Worm (Caenorhabditis elegans) whole organism, mixed stage, embryonic: ENCODE results near the gene nlp-2.
A peak's percentile ranks its signal among the peaks of the same experiment; 100 is the strongest.

Experiments used
- M03D4.4 ChIP-seq: sonication (generic microtip); optimal IDR thresholded peaks from 2 replicates; lab custom pipeline; 2017; ENCODE audit warnings: mild to moderate bottlenecking, missing genetic modification characterization, missing compliant biosample characterization
- bed-3 ChIP-seq: fragments of 200-800 bp; sonication (Bioruptor generic); optimal IDR thresholded peaks from 3 replicates; lab custom pipeline; 2018; ENCODE audit warnings: mild to moderate bottlenecking, missing genetic modification characterization, moderate library complexity, missing compliant biosample characterization
- blmp-1 ChIP-seq: fragments of 150-350 bp; optimal IDR thresholded peaks from 2 replicates; lab custom pipeline; 2014; ENCODE audit warnings: missing biosample characterization, missing genetic modification characterization
- ceh-39 ChIP-seq: fragments of 150-350 bp; optimal IDR thresholded peaks from 2 replicates; lab custom pipeline; 2014; ENCODE audit warnings: missing biosample characterization, missing genetic modification characterization
- ceh-83 ChIP-seq: fragments of 200-800 bp; sonication (Bioruptor generic); optimal IDR thresholded peaks from 2 replicates; lab custom pipeline; 2018; ENCODE audit warnings: mild to moderate bottlenecking, missing genetic modification characterization, missing compliant biosample characterization
- ces-1 ChIP-seq: fragments of 150-350 bp; optimal IDR thresholded peaks from 2 replicates; lab custom pipeline; 2014; ENCODE audit warnings: missing biosample characterization, missing genetic modification reagents, missing genetic modification characterization
- cnd-1 ChIP-seq: fragments of 200-800 bp; sonication (Bioruptor generic); optimal IDR thresholded peaks from 2 replicates; lab custom pipeline; 2018; ENCODE audit warnings: mild to moderate bottlenecking, missing genetic modification characterization, missing compliant biosample characterization
- drap-1 ChIP-seq: fragments of 200-800 bp; sonication (Bioruptor generic); optimal IDR thresholded peaks from 3 replicates; lab custom pipeline; 2018; ENCODE audit warnings: mild to moderate bottlenecking, missing genetic modification characterization, missing compliant biosample characterization
- elt-3 ChIP-seq: fragments of 150-350 bp; optimal IDR thresholded peaks from 2 replicates; lab custom pipeline; 2014; ENCODE audit warnings: missing biosample characterization, missing genetic modification characterization
- flh-1 ChIP-seq: fragments of 200-800 bp; sonication (Bioruptor generic); optimal IDR thresholded peaks from 2 replicates; lab custom pipeline; 2018; ENCODE audit warnings: mild to moderate bottlenecking, missing genetic modification characterization, moderate library complexity, missing compliant biosample characterization
- ham-2 ChIP-seq: fragments of 200-800 bp; sonication (Bioruptor generic); optimal IDR thresholded peaks from 2 replicates; lab custom pipeline; 2018; ENCODE audit warnings: mild to moderate bottlenecking, missing genetic modification characterization, missing compliant biosample characterization
- hlh-1 ChIP-seq: fragments of 150-350 bp; optimal IDR thresholded peaks from 2 replicates; lab custom pipeline; 2014; ENCODE audit warnings: missing biosample characterization, missing genetic modification reagents, missing genetic modification characterization
- lin-13 ChIP-seq: fragments of 150-350 bp; optimal IDR thresholded peaks from 2 replicates; lab custom pipeline; 2014; ENCODE audit warnings: missing biosample characterization, missing genetic modification characterization
- lin-32 ChIP-seq: fragments of 200-800 bp; sonication (Bioruptor generic); optimal IDR thresholded peaks from 2 replicates; lab custom pipeline; 2018; ENCODE audit warnings: mild to moderate bottlenecking, missing genetic modification characterization, missing compliant biosample characterization
- lsy-2 ChIP-seq: fragments of 150-350 bp; optimal IDR thresholded peaks from 2 replicates; lab custom pipeline; 2014; ENCODE audit warnings: missing biosample characterization, missing genetic modification characterization
- mab-5 ChIP-seq: fragments of 150-350 bp; optimal IDR thresholded peaks from 2 replicates; lab custom pipeline; 2014; ENCODE audit warnings: missing biosample characterization, missing genetic modification characterization
- mep-1 ChIP-seq: fragments of 150-350 bp; optimal IDR thresholded peaks from 2 replicates; lab custom pipeline; 2017; ENCODE audit warnings: missing biosample characterization, missing genetic modification reagents, missing genetic modification characterization, inconsistent platforms
- mls-2 ChIP-seq: sonication (generic microtip); optimal IDR thresholded peaks from 2 replicates; lab custom pipeline; 2016; ENCODE audit warnings: mild to moderate bottlenecking, missing genetic modification characterization, moderate library complexity, missing compliant biosample characterization
- nhr-12 ChIP-seq: fragments of 150-350 bp; optimal IDR thresholded peaks from 2 replicates; lab custom pipeline; 2014; ENCODE audit warnings: missing biosample characterization, missing genetic modification characterization
- nhr-237 ChIP-seq: fragments of 150-350 bp; optimal IDR thresholded peaks from 2 replicates; lab custom pipeline; 2014; ENCODE audit warnings: missing biosample characterization, missing genetic modification characterization
- nhr-28 ChIP-seq: fragments of 150-350 bp; optimal IDR thresholded peaks from 2 replicates; lab custom pipeline; 2014; ENCODE audit warnings: missing biosample characterization, missing genetic modification characterization
- nhr-76 ChIP-seq: sonication (generic microtip); optimal IDR thresholded peaks from 2 replicates; lab custom pipeline; 2017; ENCODE audit warnings: missing biosample characterization, missing genetic modification characterization
- pha-4 ChIP-seq: fragments of 150-350 bp; optimal IDR thresholded peaks from 2 replicates; lab custom pipeline; 2018; ENCODE audit warnings: missing biosample characterization, missing genetic modification reagents, missing genetic modification characterization
- sem-2 ChIP-seq: fragments of 200-800 bp; sonication (Bioruptor generic); optimal IDR thresholded peaks from 2 replicates; lab custom pipeline; 2018; ENCODE audit warnings: mild to moderate bottlenecking, missing genetic modification characterization, missing compliant biosample characterization
- sptf-1 ChIP-seq: sonication (generic microtip); optimal IDR thresholded peaks from 2 replicates; lab custom pipeline; 2017; ENCODE audit warnings: mild to moderate bottlenecking, missing genetic modification characterization, moderate library complexity, missing compliant biosample characterization
- tbx-8 ChIP-seq: fragments of 200-800 bp; sonication (Bioruptor generic); optimal IDR thresholded peaks from 2 replicates; lab custom pipeline; 2018; ENCODE audit warnings: mild to moderate bottlenecking, missing genetic modification characterization, moderate library complexity, missing compliant biosample characterization
- unc-120 ChIP-seq: sonication (generic microtip); optimal IDR thresholded peaks from 2 replicates; lab custom pipeline; 2017; ENCODE audit warnings: missing genetic modification characterization, missing compliant biosample characterization; ENCODE audit not compliant: poor library complexity, severe bottlenecking
- unc-39 ChIP-seq: fragments of 150-350 bp; optimal IDR thresholded peaks from 2 replicates; lab custom pipeline; 2014; ENCODE audit warnings: missing biosample characterization, missing genetic modification characterization
- unc-62 ChIP-seq: fragments of 150-350 bp; optimal IDR thresholded peaks from 2 replicates; lab custom pipeline; 2014; ENCODE audit warnings: missing biosample characterization, missing genetic modification reagents, missing genetic modification characterization
- zip-8 ChIP-seq: fragments of 150-350 bp; optimal IDR thresholded peaks from 2 replicates; lab custom pipeline; 2014; ENCODE audit warnings: missing biosample characterization, missing genetic modification characterization
- ztf-11 ChIP-seq: fragments of 150-350 bp; optimal IDR thresholded peaks from 2 replicates; lab custom pipeline; 2014; ENCODE audit warnings: missing biosample characterization, missing genetic modification characterization

nlp-2 gene

DNA sequence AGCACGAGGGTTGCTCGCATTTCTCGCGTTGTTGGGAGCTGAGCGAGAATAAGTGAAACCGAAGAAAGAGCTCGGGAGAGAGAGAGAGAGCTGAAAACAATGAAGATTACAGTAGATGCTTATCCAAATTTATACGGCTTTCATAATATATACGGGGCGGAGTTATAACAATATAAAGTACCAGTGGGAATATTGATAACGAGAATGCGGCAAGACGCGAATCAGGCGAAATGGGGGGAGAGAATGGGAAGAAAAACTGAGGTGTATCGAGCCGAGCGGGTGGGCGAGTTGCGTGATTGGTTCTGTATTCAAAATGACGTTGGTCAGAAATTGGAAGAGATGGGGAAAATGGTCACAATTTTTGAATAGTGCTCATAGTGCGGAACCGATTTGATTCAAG is at the start of gene nlp-2:
nlp-2 (minus strand) TSS at position 101 of the 400 bp plus-strand sequence.
- TF ChIP-seq tbx-8 (GFP tag; lab: Kevin White, UChicago) (no peak), ceh-39 (tag; lab: Kevin White, UChicago) (no peak), blmp-1 (no peak), pha-4 (tag; lab: Kevin White, UChicago) (no peak), elt-3 (no peak)
- TF ChIP-seq, all 35 proteins: peak for 0

DNA sequence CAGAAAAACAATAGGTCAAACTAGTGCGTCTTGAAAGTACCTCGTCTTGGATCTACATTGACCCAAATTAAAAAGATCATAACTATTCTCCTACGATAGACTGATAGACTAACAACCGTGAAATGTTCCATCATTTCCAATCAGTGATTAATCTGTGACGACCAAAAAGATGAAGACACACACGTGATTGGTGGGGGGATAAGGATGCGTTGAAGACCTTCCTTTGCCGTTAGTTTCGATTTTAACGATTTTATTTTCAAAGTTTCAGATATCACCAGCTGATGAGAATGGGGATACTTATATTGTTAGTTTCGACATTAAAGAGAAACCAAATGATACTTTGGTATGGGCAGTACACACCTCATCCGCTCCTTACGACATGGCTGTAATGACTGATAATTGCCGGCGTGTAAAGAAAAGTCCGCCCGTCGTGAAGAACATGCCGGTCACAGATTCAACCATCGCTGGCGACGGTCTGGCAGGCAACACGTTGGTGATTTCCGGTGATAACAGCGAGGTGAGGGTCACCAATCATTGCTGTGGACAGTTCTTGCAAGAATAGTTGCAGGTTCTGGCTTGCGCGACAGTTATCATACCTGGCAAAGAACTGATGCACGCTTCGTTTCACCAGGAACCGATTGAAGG is 42.5 kb upstream of the nlp-2 start:
- TF ChIP-seq lin-32 (GFP tag; lab: Kevin White, UChicago) = no peak
- no peak for TF ChIP-seq ceh-83 (GFP tag; lab: Kevin White, UChicago)
- TF ChIP-seq, all 35 proteins: peak for 0

DNA sequence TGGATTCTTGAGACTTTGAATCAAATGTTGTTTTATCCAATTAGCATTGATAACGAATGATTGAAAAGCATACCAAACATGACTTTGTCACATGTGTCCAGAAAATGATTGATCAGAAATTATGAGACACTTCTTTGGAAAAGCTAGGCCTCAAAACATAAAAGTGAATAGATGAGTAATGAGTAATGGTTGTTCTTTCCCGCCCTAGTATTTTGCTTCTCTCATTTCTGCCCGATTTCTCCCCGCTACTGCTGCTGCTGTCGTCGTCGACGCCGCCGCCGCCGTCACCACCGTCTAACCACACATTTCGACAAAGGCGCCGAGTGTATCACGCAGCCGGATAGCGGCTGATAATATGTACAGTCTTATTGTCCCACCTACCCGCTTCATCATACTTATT is 40.9 kb upstream of the nlp-2 start, which contains the start of gene F47G3.1:
F47G3.1 (plus strand) TSS at position 301 of the 400 bp plus-strand sequence.
- TF ChIP-seq mab-5 = no peak
- no peak for TF ChIP-seq lin-13
- TF ChIP-seq elt-3 = no peak
- no peak for TF ChIP-seq zip-8 (tag; lab: Kevin White, UChicago)
- TF ChIP-seq pha-4 (tag; lab: Kevin White, UChicago) = no peak
- no peak for TF ChIP-seq ceh-83 (GFP tag; lab: Kevin White, UChicago)
- TF ChIP-seq mls-2 (tag; lab: Kevin White, UChicago) = no peak
- TF ChIP-seq ztf-11 (tag; lab: Kevin White, UChicago) = no peak
- no peak for TF ChIP-seq flh-1 (GFP tag; lab: Kevin White, UChicago)
- TF ChIP-seq tbx-8 (GFP tag; lab: Kevin White, UChicago) = no peak
- TF ChIP-seq cnd-1 = no peak
- TF ChIP-seq unc-62 (GFP tag; lab: Kevin White, UChicago) = no peak
- TF ChIP-seq bed-3 (GFP tag; lab: Kevin White, UChicago) = no peak
- no peak for TF ChIP-seq mep-1 (tag; lab: Kevin White, UChicago)
- TF ChIP-seq unc-120 (tag; lab: Kevin White, UChicago) = no peak
- no peak for TF ChIP-seq sptf-1 (tag; lab: Kevin White, UChicago)
- TF ChIP-seq, all 35 proteins: peak for 0

DNA sequence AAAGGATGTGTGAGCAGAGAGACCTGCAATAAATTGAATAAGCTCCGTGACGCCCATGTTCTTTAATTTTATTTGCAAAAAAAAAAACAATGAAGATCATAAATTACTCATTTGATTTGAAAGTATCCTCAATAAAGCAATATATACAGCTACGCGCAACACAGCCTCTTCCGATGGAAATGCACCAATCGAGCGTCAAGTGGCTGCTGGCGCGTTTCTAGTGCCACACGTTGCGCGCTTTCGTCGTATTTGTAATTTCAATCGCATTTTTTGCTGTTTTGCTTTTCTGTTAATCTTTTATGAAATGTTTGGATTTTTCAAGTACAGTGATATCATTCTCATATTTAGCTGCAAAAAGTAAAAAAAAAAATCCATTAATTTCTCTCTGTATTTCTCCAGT is 37.7 kb upstream of the nlp-2 start:
- TF ChIP-seq ces-1 (peak; percentile 9), lin-13 (peak; percentile 38), nhr-237 (tag; lab: Kevin White, UChicago) (no peak), bed-3 (GFP tag; lab: Kevin White, UChicago) (no peak), nhr-12 (tag; lab: Kevin White, UChicago) (no peak), unc-120 (tag; lab: Kevin White, UChicago) (no peak), pha-4 (tag; lab: Kevin White, UChicago) (peak; percentile 21), mab-5 (no peak), drap-1 (no peak), unc-62 (GFP tag; lab: Kevin White, UChicago) (no peak)

DNA sequence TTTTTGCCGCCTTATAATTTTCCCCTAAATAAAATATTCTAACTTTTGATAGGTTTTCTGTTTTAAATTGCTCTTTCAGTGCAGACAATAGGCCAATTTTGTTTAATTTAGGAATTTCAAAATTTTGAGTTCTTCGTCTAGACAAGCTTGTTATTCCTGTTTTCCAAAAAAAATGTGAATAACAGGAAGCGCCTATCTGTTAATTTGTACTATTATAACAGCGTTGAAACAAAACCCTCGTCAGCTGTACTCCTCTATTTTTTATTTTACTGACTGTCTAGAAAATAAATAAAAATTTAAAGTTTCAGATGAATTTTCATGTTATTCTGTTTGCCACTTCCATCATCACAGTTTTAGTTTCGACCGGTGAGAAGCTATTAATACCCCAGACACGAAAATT is 36.7 kb upstream of the nlp-2 start, which contains the start of gene F47G3.4:
F47G3.4 (plus strand) TSS at position 301 of the 400 bp plus-strand sequence.
- TF ChIP-seq unc-39 (no peak), lsy-2 (no peak), nhr-28 (tag; lab: Kevin White, UChicago) (no peak), ztf-11 (tag; lab: Kevin White, UChicago) (no peak), nhr-76 (tag; lab: Kevin White, UChicago) (no peak), nhr-12 (tag; lab: Kevin White, UChicago) (no peak), hlh-1 (tag; lab: Kevin White, UChicago) (no peak), elt-3 (no peak), ces-1 (no peak), M03D4.4 (tag; lab: Kevin White, UChicago) (no peak), blmp-1 (no peak), zip-8 (tag; lab: Kevin White, UChicago) (no peak), ceh-39 (tag; lab: Kevin White, UChicago) (no peak), flh-1 (GFP tag; lab: Kevin White, UChicago) (no peak)

DNA sequence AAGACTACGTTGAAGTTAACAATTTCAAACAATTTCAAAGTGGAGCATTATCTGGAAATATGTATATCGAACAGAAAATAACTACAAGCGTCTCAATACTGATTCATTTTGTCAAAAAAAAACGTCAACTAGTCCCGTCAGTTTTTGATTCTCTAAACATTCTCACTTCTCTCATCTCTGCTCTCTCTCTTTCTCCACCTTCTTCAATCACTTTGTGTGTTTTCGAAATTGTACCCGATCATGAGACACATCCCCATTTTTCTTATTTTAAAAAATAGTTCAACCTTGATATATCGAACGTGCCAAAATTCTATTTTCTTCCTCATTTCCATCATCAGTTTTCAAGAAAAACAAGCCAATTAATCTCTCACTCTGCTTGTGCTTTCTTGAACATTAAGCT is 36.3 kb upstream of the nlp-2 start:
- TF ChIP-seq ham-2 (GFP tag; lab: Kevin White, UChicago) = no peak
- TF ChIP-seq mab-5 = no peak
- no peak for TF ChIP-seq drap-1
- no peak for TF ChIP-seq bed-3 (GFP tag; lab: Kevin White, UChicago)
- TF ChIP-seq sem-2 (GFP tag; lab: Kevin White, UChicago) = no peak
- TF ChIP-seq mep-1 (tag; lab: Kevin White, UChicago) = no peak
- TF ChIP-seq lin-32 (GFP tag; lab: Kevin White, UChicago) = no peak
- no peak for TF ChIP-seq nhr-237 (tag; lab: Kevin White, UChicago)
- TF ChIP-seq cnd-1 = no peak
- no peak for TF ChIP-seq hlh-1 (tag; lab: Kevin White, UChicago)
- no peak for TF ChIP-seq zip-8 (tag; lab: Kevin White, UChicago)
- TF ChIP-seq ces-1 = no peak
- TF ChIP-seq unc-62 (GFP tag; lab: Kevin White, UChicago) = no peak
- no peak for TF ChIP-seq M03D4.4 (tag; lab: Kevin White, UChicago)
- TF ChIP-seq sptf-1 (tag; lab: Kevin White, UChicago) = no peak
